Worm (Caenorhabditis elegans) whole organism, L2 larva: Measurements from ENCODE around the gene srd-43.

Experiments used
- blmp-1 ChIP-seq: sonication (generic microtip); optimal IDR thresholded peaks from 2 replicates; lab custom pipeline; 2017; ENCODE audit warnings: missing genetic modification characterization, mild to moderate bottlenecking, missing compliant biosample characterization, antibody characterized with exemption, moderate library complexity; ENCODE audit not compliant: insufficient read depth
- ceh-82 ChIP-seq: fragments of 150-350 bp; optimal IDR thresholded peaks from 2 replicates; lab custom pipeline; 2014; ENCODE audit warnings: missing biosample characterization, missing genetic modification characterization
- egl-27 ChIP-seq: sonication (generic microtip); optimal IDR thresholded peaks from 3 replicates; lab custom pipeline; 2017; ENCODE audit warnings: missing biosample characterization, missing genetic modification reagents, missing genetic modification characterization
- elt-3 ChIP-seq: sonication (generic microtip); optimal IDR thresholded peaks from 2 replicates; lab custom pipeline; 2017; ENCODE audit warnings: missing biosample characterization, missing genetic modification characterization
- gmeb-1 ChIP-seq: fragments of 150-350 bp; optimal IDR thresholded peaks from 2 replicates; lab custom pipeline; 2014; ENCODE audit warnings: missing biosample characterization, missing genetic modification characterization
- lsy-2 ChIP-seq, 2 experiments: fragments of 150-350 bp in 1 of 2; sonication (generic microtip) in 1 of 2; optimal IDR thresholded peaks; 2 replicates each; lab custom pipeline; 2014 to 2017; ENCODE audit warnings: missing biosample characterization in 2 of 2, missing genetic modification characterization in 2 of 2
- mdl-1 ChIP-seq, 2 experiments: fragments of 150-350 bp in 1 of 2; sonication (generic microtip) in 1 of 2; optimal IDR thresholded peaks; 2 replicates each; lab custom pipeline; 2017; ENCODE audit warnings: missing biosample characterization in 2 of 2, missing genetic modification characterization in 2 of 2
- nhr-237 ChIP-seq: fragments of 150-350 bp; optimal IDR thresholded peaks from 2 replicates; lab custom pipeline; 2014; ENCODE audit warnings: missing biosample characterization, missing genetic modification characterization
- nhr-77 ChIP-seq: fragments of 150-350 bp; optimal IDR thresholded peaks from 2 replicates; lab custom pipeline; 2014; ENCODE audit warnings: missing biosample characterization, missing genetic modification characterization
- skn-1 ChIP-seq: sonication (generic microtip); optimal IDR thresholded peaks from 2 replicates; lab custom pipeline; 2017; ENCODE audit warnings: missing biosample characterization, missing genetic modification characterization

- no peak for TF ChIP-seq nhr-237 (tag; lab: Kevin White, UChicago)
- no peak for TF ChIP-seq lsy-2 (tag; optimal IDR thresholded peaks at IDR 0.05; lab: Kevin White, UChicago)
- no peak for TF ChIP-seq mdl-1 (tag; optimal IDR thresholded peaks at IDR 0.05; lab: Kevin White, UChicago)
- no peak for TF ChIP-seq egl-27
- no peak for TF ChIP-seq skn-1
- TF ChIP-seq ceh-82 (tag; lab: Kevin White, UChicago), result no peak
- TF ChIP-seq elt-3, result no peak
- no peak for TF ChIP-seq blmp-1 (tag; lab: Kevin White, UChicago)
- TF ChIP-seq gmeb-1 (tag; lab: Kevin White, UChicago), result no peak
- no peak for TF ChIP-seq nhr-77 (tag; lab: Kevin White, UChicago)
These were observed 12.6 kb downstream of the srd-43 start for ce11 chrX:13293023-13293422.
